Worm (Caenorhabditis elegans) whole organism, L1 larva: Measurements from ENCODE around the gene C16A3.2.

Experiments used
- C04F5.9 ChIP-seq: sonication (generic microtip); optimal IDR thresholded peaks from 2 replicates; lab custom pipeline; 2016; ENCODE audit warnings: missing genetic modification characterization, missing compliant biosample characterization
- aly-2 ChIP-seq: fragments of 150-350 bp; optimal IDR thresholded peaks from 2 replicates; lab custom pipeline; 2014; ENCODE audit warnings: missing biosample characterization, missing genetic modification characterization
- ama-1 ChIP-seq: fragments of 150-350 bp; optimal IDR thresholded peaks from 2 replicates; lab custom pipeline; 2014
- ceh-63 ChIP-seq: fragments of 200-800 bp; sonication (Bioruptor generic); optimal IDR thresholded peaks from 2 replicates; lab custom pipeline; 2018; ENCODE audit warnings: mild to moderate bottlenecking, missing genetic modification characterization, missing compliant biosample characterization
- ceh-88 ChIP-seq: fragments of 200-800 bp; sonication (Bioruptor generic); IDR thresholded peaks from 2 replicates; pipeline ENCODE4 v1.3.6; 2022; ENCODE audit warnings: missing genetic modification characterization, missing compliant biosample characterization
- egl-13 ChIP-seq: sonication (generic microtip); optimal IDR thresholded peaks from 2 replicates; lab custom pipeline; 2016; ENCODE audit warnings: missing genotype, missing genetic modification reagents, missing genetic modification characterization, missing compliant biosample characterization
- egl-27 ChIP-seq, 2 experiments: fragments of 150-350 bp in 1 of 2; sonication (generic microtip); optimal IDR thresholded peaks; 3 replicates each; lab custom pipeline; 2017 to 2018; ENCODE audit warnings: missing biosample characterization in 2 of 2, missing genetic modification characterization in 2 of 2, missing genetic modification reagents in 2 of 2
- elt-2 ChIP-seq: sonication (generic microtip); optimal IDR thresholded peaks from 2 replicates; lab custom pipeline; 2016; ENCODE audit warnings: missing genetic modification characterization, mild to moderate bottlenecking, inconsistent platforms, missing compliant biosample characterization, missing genetic modification reagents
- ets-5 ChIP-seq: fragments of 200-800 bp; sonication (Bioruptor generic); IDR thresholded peaks from 2 replicates; pipeline ENCODE4 v1.3.6; 2022; ENCODE audit warnings: missing genetic modification characterization, missing compliant biosample characterization
- fkh-10 ChIP-seq: sonication (generic microtip); optimal IDR thresholded peaks from 2 replicates; lab custom pipeline; 2017; ENCODE audit warnings: missing biosample characterization, missing genetic modification reagents, missing genetic modification characterization
- fkh-8 ChIP-seq: sonication (generic microtip); optimal IDR thresholded peaks from 2 replicates; lab custom pipeline; 2016; ENCODE audit warnings: mild to moderate bottlenecking, missing genetic modification characterization, missing compliant biosample characterization
- grh-1 ChIP-seq: fragments of 200-800 bp; sonication (Bioruptor generic); IDR thresholded peaks from 2 replicates; pipeline ENCODE4 v1.3.6; 2022; ENCODE audit warnings: missing genetic modification reagents, missing genetic modification characterization, missing compliant biosample characterization
- hlh-4 ChIP-seq: sonication (generic microtip); optimal IDR thresholded peaks from 2 replicates; lab custom pipeline; 2016; ENCODE audit warnings: mild to moderate bottlenecking, missing genetic modification characterization, missing compliant biosample characterization
- irx-1 ChIP-seq: sonication (generic microtip); optimal IDR thresholded peaks from 2 replicates; lab custom pipeline; 2016; ENCODE audit warnings: missing genetic modification characterization, missing compliant biosample characterization
- isw-1 ChIP-seq: fragments of 200-800 bp; sonication (Bioruptor generic); IDR thresholded peaks from 2 replicates; pipeline ENCODE4 v1.3.6; 2022; ENCODE audit warnings: missing genetic modification characterization, missing compliant biosample characterization
- jun-1 ChIP-seq: fragments of 150-350 bp; optimal IDR thresholded peaks from 2 replicates; lab custom pipeline; 2014; ENCODE audit warnings: missing biosample characterization, missing genetic modification reagents, missing genetic modification characterization
- lin-15B ChIP-seq: fragments of 150-350 bp; sonication (generic microtip); optimal IDR thresholded peaks from 3 replicates; lab custom pipeline; 2014; ENCODE audit warnings: missing biosample characterization, missing genetic modification characterization
- lin-39 ChIP-seq: fragments of 150-350 bp; optimal IDR thresholded peaks from 2 replicates; lab custom pipeline; 2014; ENCODE audit warnings: missing biosample characterization, missing genetic modification reagents, missing genetic modification characterization
- lir-3 ChIP-seq: sonication (generic microtip); optimal IDR thresholded peaks from 2 replicates; lab custom pipeline; 2016; ENCODE audit warnings: mild to moderate bottlenecking, missing genetic modification characterization, moderate library complexity, missing compliant biosample characterization; ENCODE audit not compliant: poor library complexity
- lsy-2 ChIP-seq, 2 experiments: fragments of 150-350 bp; optimal IDR thresholded peaks; 2 replicates each; lab custom pipeline; 2014; ENCODE audit warnings: missing biosample characterization in 2 of 2, missing genetic modification characterization in 2 of 2
- mab-9 ChIP-seq: fragments of 200-800 bp; sonication (Bioruptor generic); IDR thresholded peaks from 2 replicates; pipeline ENCODE4 v1.3.6; 2022; ENCODE audit warnings: missing genetic modification reagents, missing genetic modification characterization, missing compliant biosample characterization
- mdl-1 ChIP-seq, 2 experiments: fragments of 150-350 bp; optimal IDR thresholded peaks; 2 replicates each; lab custom pipeline; 2014 to 2017; ENCODE audit warnings: missing biosample characterization in 2 of 2, missing genetic modification characterization in 2 of 2, inconsistent platforms in 1 of 2
- mef-2 ChIP-seq: fragments of 150-350 bp; optimal IDR thresholded peaks from 2 replicates; lab custom pipeline; 2014; ENCODE audit warnings: missing biosample characterization, missing genetic modification characterization
- nhr-11 ChIP-seq: fragments of 150-350 bp; optimal IDR thresholded peaks from 2 replicates; lab custom pipeline; 2014; ENCODE audit warnings: missing biosample characterization, missing genetic modification characterization
- nhr-12 ChIP-seq: sonication (generic microtip); optimal IDR thresholded peaks from 2 replicates; lab custom pipeline; 2017; ENCODE audit warnings: missing biosample characterization, missing genetic modification characterization
- nhr-19 ChIP-seq: fragments of 200-800 bp; sonication (Bioruptor generic); conservative IDR thresholded peaks from 2 replicates; pipeline ENCODE4 v1.3.6; 2022; ENCODE audit warnings: missing genetic modification characterization, missing compliant biosample characterization
- nhr-20 ChIP-seq: sonication (generic microtip); optimal IDR thresholded peaks from 2 replicates; lab custom pipeline; 2016; ENCODE audit warnings: mild to moderate bottlenecking, missing genetic modification characterization, missing compliant biosample characterization
- nhr-237 ChIP-seq: fragments of 150-350 bp; optimal IDR thresholded peaks from 2 replicates; lab custom pipeline; 2014; ENCODE audit warnings: missing biosample characterization, missing genetic modification characterization
- nhr-28 ChIP-seq: fragments of 150-350 bp; optimal IDR thresholded peaks from 2 replicates; lab custom pipeline; 2014; ENCODE audit warnings: missing biosample characterization, missing genetic modification characterization
- nhr-71 ChIP-seq: sonication (generic microtip); optimal IDR thresholded peaks from 2 replicates; lab custom pipeline; 2016; ENCODE audit warnings: mild to moderate bottlenecking, missing genetic modification characterization, moderate library complexity, missing compliant biosample characterization
- nhr-90 ChIP-seq: sonication (generic microtip); optimal IDR thresholded peaks from 2 replicates; lab custom pipeline; 2016; ENCODE audit warnings: mild to moderate bottlenecking, missing genetic modification characterization, missing compliant biosample characterization; ENCODE audit not compliant: poor library complexity
- pag-3 ChIP-seq: sonication (generic microtip); optimal IDR thresholded peaks from 2 replicates; lab custom pipeline; 2017; ENCODE audit warnings: missing genetic modification characterization, mild to moderate bottlenecking, missing compliant biosample characterization, antibody characterized with exemption, borderline replicate concordance; ENCODE audit not compliant: insufficient read depth
- pax-3 ChIP-seq: fragments of 200-800 bp; sonication (Bioruptor generic); optimal IDR thresholded peaks from 2 replicates; lab custom pipeline; 2018; ENCODE audit warnings: mild to moderate bottlenecking, missing genetic modification characterization, moderate library complexity, missing compliant biosample characterization
- pqm-1 ChIP-seq: sonication (generic microtip); optimal IDR thresholded peaks from 3 replicates; lab custom pipeline; 2017; ENCODE audit warnings: missing biosample characterization, missing genetic modification characterization
- sptf-1 ChIP-seq: fragments of 150-350 bp; optimal IDR thresholded peaks from 2 replicates; lab custom pipeline; 2014; ENCODE audit warnings: missing biosample characterization, missing genetic modification characterization
- swsn-7 ChIP-seq: sonication (generic microtip); optimal IDR thresholded peaks from 2 replicates; lab custom pipeline; 2016; ENCODE audit warnings: missing genetic modification characterization, missing compliant biosample characterization
- tbx-2 ChIP-seq: sonication (generic microtip); optimal IDR thresholded peaks from 2 replicates; lab custom pipeline; 2016; ENCODE audit warnings: missing genetic modification characterization, missing compliant biosample characterization
- tlp-1 ChIP-seq: fragments of 150-350 bp; optimal IDR thresholded peaks from 2 replicates; lab custom pipeline; 2014; ENCODE audit warnings: missing biosample characterization, missing genetic modification characterization
- unc-130 ChIP-seq: fragments of 150-350 bp; optimal IDR thresholded peaks from 2 replicates; lab custom pipeline; 2017; ENCODE audit warnings: missing biosample characterization, missing genetic modification characterization, inconsistent platforms
- unc-30 ChIP-seq: sonication (generic microtip); optimal IDR thresholded peaks from 2 replicates; lab custom pipeline; 2017; ENCODE audit warnings: missing biosample characterization, missing genetic modification characterization
- unc-62 ChIP-seq: fragments of 150-350 bp; optimal IDR thresholded peaks from 2 replicates; lab custom pipeline; 2014; ENCODE audit warnings: missing biosample characterization, missing genetic modification reagents, missing genetic modification characterization
- unc-86 ChIP-seq: sonication (generic microtip); optimal IDR thresholded peaks from 2 replicates; lab custom pipeline; 2016; ENCODE audit warnings: missing genetic modification characterization, missing compliant biosample characterization
- vab-15 ChIP-seq: sonication (generic microtip); optimal IDR thresholded peaks from 2 replicates; lab custom pipeline; 2017; ENCODE audit warnings: missing genotype, mild to moderate bottlenecking, missing genetic modification characterization, missing compliant biosample characterization
- xbp-1 ChIP-seq: sonication (generic microtip); optimal IDR thresholded peaks from 2 replicates; lab custom pipeline; 2016; ENCODE audit warnings: missing genetic modification characterization, missing compliant biosample characterization
- zag-1 ChIP-seq: fragments of 150-350 bp; optimal IDR thresholded peaks from 2 replicates; lab custom pipeline; 2014; ENCODE audit warnings: missing biosample characterization, missing genetic modification characterization
- zip-4 ChIP-seq: fragments of 200-800 bp; sonication (Bioruptor generic); optimal IDR thresholded peaks from 2 replicates; lab custom pipeline; 2018; ENCODE audit warnings: mild to moderate bottlenecking, missing genetic modification characterization, moderate library complexity, missing compliant biosample characterization
- ztf-11 ChIP-seq, 2 experiments: sonication (generic microtip); optimal IDR thresholded peaks; 2 replicates each; lab custom pipeline; 2016 to 2017; ENCODE audit warnings: missing genetic modification characterization in 2 of 2, missing biosample characterization in 1 of 2, missing compliant biosample characterization in 1 of 2
- ztf-4 ChIP-seq: fragments of 150-350 bp; optimal IDR thresholded peaks from 2 replicates; lab custom pipeline; 2014; ENCODE audit warnings: missing biosample characterization, missing genetic modification characterization

C16A3.2 gene

DNA sequence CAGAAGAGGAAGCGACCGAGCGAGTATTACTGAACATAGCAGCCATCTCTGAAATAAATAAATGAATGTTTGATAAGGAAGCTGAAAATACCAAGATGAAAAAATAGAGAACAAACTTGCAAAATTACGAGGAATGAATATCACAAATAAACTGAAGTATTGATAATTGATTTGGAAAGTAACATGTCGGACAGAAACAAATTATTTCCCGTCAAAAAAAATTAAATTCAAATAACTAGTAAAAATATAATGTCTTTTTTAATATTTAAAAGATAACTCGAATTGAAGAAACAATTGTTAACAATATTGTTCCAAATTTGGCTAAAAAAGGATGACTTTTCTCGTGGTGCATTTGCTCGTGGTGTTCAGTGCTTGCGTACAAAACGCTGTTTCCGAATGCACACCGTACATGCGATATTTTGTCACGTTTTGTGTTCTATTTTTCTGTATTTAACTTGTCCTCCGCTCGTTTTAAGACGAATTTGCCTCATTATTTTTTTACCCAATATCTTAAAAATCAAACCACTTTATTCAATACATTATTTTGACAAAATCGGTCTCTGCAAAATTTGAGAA is 47.7 kb upstream of the C16A3.2 start, which contains the start of gene rpn-13 (continued):
- TF ChIP-seq jun-1 (peak; percentile 6), mdl-1 (tag; optimal IDR thresholded peaks at IDR 0.05; lab: Kevin White, UChicago) (peak in 1 of 2 experiments; percentile 65), lin-39 (tag; lab: Kevin White, UChicago) (no peak), pqm-1 (tag; lab: Kevin White, UChicago) (no peak), fkh-8 (tag; lab: Kevin White, UChicago) (no peak), vab-15 (tag; lab: Kevin White, UChicago) (no peak), zip-4 (no peak), nhr-20 (tag; lab: Kevin White, UChicago) (peak; percentile 32), tbx-2 (peak; percentile 23), swsn-7 (tag; lab: Kevin White, UChicago) (peak; percentile 40), nhr-90 (no peak), nhr-28 (no peak), unc-86 (tag; lab: Kevin White, UChicago) (no peak), ceh-63 (GFP tag; lab: Kevin White, UChicago) (no peak), C04F5.9 (tag; lab: Kevin White, UChicago) (no peak), pax-3 (no peak), egl-13 (tag; lab: Kevin White, UChicago) (no peak), hlh-4 (no peak), nhr-11 (tag; lab: Kevin White, UChicago) (no peak), irx-1 (no peak), lir-3 (tag; lab: Kevin White, UChicago) (no peak), ceh-88 (GFP tag; lab: Robert Waterston, UW) (no peak), lsy-2 (tag; optimal IDR thresholded peaks at IDR 0.05; lab: Kevin White, UChicago) (peak; percentile 94 to 98), nhr-19 (GFP tag; lab: Robert Waterston, UW) (no peak), aly-2 (no peak), unc-30 (tag; lab: Kevin White, UChicago) (no peak), egl-27 (tag; optimal IDR thresholded peaks at IDR 0.05; lab: Kevin White, UChicago) (no peak), tlp-1 (tag; lab: Kevin White, UChicago) (no peak), isw-1 (GFP tag; lab: Robert Waterston, UW) (no peak), ama-1 (lab: Kevin White, UChicago) (no peak), xbp-1 (peak; percentile 41), unc-130 (tag; lab: Kevin White, UChicago) (peak; percentile 84), elt-2 (tag; lab: Kevin White, UChicago) (no peak), ztf-4 (tag; lab: Kevin White, UChicago) (no peak), nhr-237 (tag; lab: Kevin White, UChicago) (no peak), sptf-1 (tag; lab: Kevin White, UChicago) (no peak), zag-1 (tag; lab: Kevin White, UChicago) (no peak), ets-5 (GFP tag; lab: Robert Waterston, UW) (no peak), unc-62 (no peak), mef-2 (tag; lab: Kevin White, UChicago) (no peak), mab-9 (no peak)
- TF ChIP-seq, all 84 proteins: peak for 25

DNA sequence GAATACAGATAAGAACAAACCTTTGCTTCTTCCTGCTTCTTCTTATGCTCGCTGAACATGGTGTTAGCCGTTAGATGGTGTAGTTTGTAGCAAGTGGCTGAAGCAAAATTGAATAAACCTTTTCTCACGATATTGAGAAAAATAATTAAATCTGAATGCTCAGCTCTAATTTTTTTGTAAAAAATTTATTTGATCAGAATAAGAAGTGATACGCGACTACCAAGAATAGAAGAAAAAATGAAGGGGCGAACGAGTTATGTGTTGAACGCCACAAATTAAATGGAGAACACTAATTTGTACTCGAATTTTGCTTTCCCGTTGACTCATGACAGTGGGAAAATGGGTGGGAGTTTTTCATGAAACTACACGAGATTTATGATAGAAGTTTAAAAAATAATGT is 46.4 kb upstream of the C16A3.2 start, which contains the start of gene C56G2.9:
Gene C56G2.9, minus strand, starts transcription at position 101 of the 400 bp plus-strand sequence.
- TF ChIP-seq nhr-71 (tag; lab: Kevin White, UChicago) (no peak), ceh-63 (GFP tag; lab: Kevin White, UChicago) (no peak), nhr-28 (no peak), zip-4 (no peak), mef-2 (tag; lab: Kevin White, UChicago) (no peak), ets-5 (GFP tag; lab: Robert Waterston, UW) (no peak), grh-1 (GFP tag; lab: Robert Waterston, UW) (no peak), lin-15B (tag; lab: Kevin White, UChicago) (no peak), mdl-1 (tag; optimal IDR thresholded peaks at IDR 0.05; lab: Kevin White, UChicago) (no peak), pag-3 (tag; lab: Kevin White, UChicago) (no peak), nhr-12 (no peak), ztf-11 (tag; optimal IDR thresholded peaks at IDR 0.05; lab: Kevin White, UChicago) (no peak), lsy-2 (tag; optimal IDR thresholded peaks at IDR 0.05; lab: Kevin White, UChicago) (no peak), fkh-10 (GFP tag; lab: Kevin White, UChicago) (no peak)
